Fruit fly (Drosophila melanogaster): ENCODE measurements around the gene Tbc1d8-9.

The Tbc1d8-9 gene

DNA sequence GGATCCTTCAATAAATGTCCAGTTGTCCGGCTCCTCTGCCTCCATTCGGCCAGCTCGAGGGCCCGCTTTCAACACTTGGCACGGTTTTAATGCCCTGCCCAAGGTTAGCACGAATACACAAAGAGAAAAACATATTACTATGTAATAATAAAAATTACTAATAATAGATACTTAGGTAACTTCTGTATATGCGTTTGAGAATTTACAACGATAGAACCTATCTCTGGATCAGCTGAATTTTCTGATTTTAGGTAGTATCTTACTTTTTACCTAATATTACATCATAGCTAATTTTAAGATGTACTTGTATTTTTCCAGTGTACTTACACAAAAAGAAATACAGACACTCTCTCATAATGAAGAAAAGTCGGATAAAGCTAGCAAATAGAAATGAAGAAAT, 42.2 kb upstream of the Tbc1d8-9 start:
- TF ChIP-seq nerfin-1 (tag; optimal IDR thresholded peaks at IDR 0.05): no peak
- TF ChIP-seq wor (GFP tag; IDR thresholded peaks at IDR 0.05): no peak
- peak in 1 of 2 experiments; percentile 54 for TF ChIP-seq Hr51 (GFP tag; optimal IDR thresholded peaks at IDR 0.05)
- peak; percentile 22; the same call in 1 of the 2 replicates for TF ChIP-seq CG31441 (GFP tag; IDR thresholded peaks at IDR 0.05)
- no peak for TF ChIP-seq CG18619 (GFP tag; optimal IDR thresholded peaks at IDR 0.05)
- peak; percentile 31 for TF ChIP-seq CG15269 (tag; optimal IDR thresholded peaks at IDR 0.05)
- no peak for TF ChIP-seq her (GFP tag; optimal IDR thresholded peaks at IDR 0.05)
- TF ChIP-seq CG18599 (GFP tag; optimal IDR thresholded peaks at IDR 0.05): peak; percentile 5
- peak; percentile 22 for TF ChIP-seq Ssrp (tag; optimal IDR thresholded peaks at IDR 0.05)
- TF ChIP-seq Sry-δ (GFP tag; optimal IDR thresholded peaks at IDR 0.05): no peak
- no peak for TF ChIP-seq Rx (GFP tag; IDR thresholded peaks at IDR 0.05)
- no peak for TF ChIP-seq CG8924 (tag; optimal IDR thresholded peaks at IDR 0.05)
- TF ChIP-seq CoRest (tag; optimal IDR thresholded peaks at IDR 0.05): peak; percentile 24
- no peak for TF ChIP-seq NK7.1 (GFP tag; optimal IDR thresholded peaks at IDR 0.05)
- TF ChIP-seq MTF-1 (GFP tag; optimal IDR thresholded peaks at IDR 0.05; ENCODE audit: borderline replicate concordance): no peak
- TF ChIP-seq bsh (GFP tag; optimal IDR thresholded peaks at IDR 0.05): peak in 1 of 2 experiments; percentile 40
- TF ChIP-seq fu2 (GFP tag; optimal IDR thresholded peaks at IDR 0.05): no peak
- TF ChIP-seq CG2678 (tag; optimal IDR thresholded peaks at IDR 0.05): peak; percentile 56
- TF ChIP-seq HLH3B (GFP tag; IDR thresholded peaks at IDR 0.05): 0 out of 2 replicates have a peak, but pooled peaks have one; percentile 20
- TF ChIP-seq Sox102F (GFP tag; optimal IDR thresholded peaks at IDR 0.05): peak; percentile 44
- peak; percentile 31 for TF ChIP-seq CG13424 (tag; optimal IDR thresholded peaks at IDR 0.05)
- TF ChIP-seq CG9727 (GFP tag; optimal IDR thresholded peaks at IDR 0.05): peak; percentile 1
- TF ChIP-seq nmo (GFP tag; optimal IDR thresholded peaks at IDR 0.05): peak; percentile 37
- peak; percentile 58 for TF ChIP-seq CG11504 (tag; optimal IDR thresholded peaks at IDR 0.05)
- TF ChIP-seq D19A (tag; optimal IDR thresholded peaks at IDR 0.05): peak; percentile 16
- peak; percentile 23 for TF ChIP-seq fd96Cb (tag; optimal IDR thresholded peaks at IDR 0.05)
- no peak for TF ChIP-seq CG12219 (GFP tag; optimal IDR thresholded peaks at IDR 0.05)
- peak; percentile 15 for TF ChIP-seq CG17359 (tag; optimal IDR thresholded peaks at IDR 0.05)
- TF ChIP-seq Lhr (GFP tag; optimal IDR thresholded peaks at IDR 0.05): no peak
- TF ChIP-seq unpg (GFP tag; optimal IDR thresholded peaks at IDR 0.05): peak; percentile 54
- TF ChIP-seq Gug (GFP tag; IDR thresholded peaks at IDR 0.05): no peak
- TF ChIP-seq CG7839 (tag; optimal IDR thresholded peaks at IDR 0.05): peak; percentile 52
- TF ChIP-seq Ada2b (GFP tag; IDR thresholded peaks at IDR 0.05): 0 out of 2 replicates have a peak, but pooled peaks have one; percentile 19
- 0 out of 3 replicates have a peak, but pooled peaks have one; percentile 13 for TF ChIP-seq dysf (GFP tag; IDR thresholded peaks at IDR 0.05)
- peak; percentile 49 for TF ChIP-seq Oli (tag; optimal IDR thresholded peaks at IDR 0.05)
- peak; percentile 39 for TF ChIP-seq CG2712 (tag; optimal IDR thresholded peaks at IDR 0.05)
- TF ChIP-seq Abd-B (GFP tag; optimal IDR thresholded peaks at IDR 0.05): peak; percentile 12
- no peak for TF ChIP-seq so (GFP tag; IDR thresholded peaks at IDR 0.05)
- no peak for TF ChIP-seq Nf-YB (GFP tag; optimal IDR thresholded peaks at IDR 0.05)
- TF ChIP-seq Pdp1 (GFP tag; optimal IDR thresholded peaks at IDR 0.05): peak in 1 of 2 experiments; percentile 15
- no peak for TF ChIP-seq pum (GFP tag; optimal IDR thresholded peaks at IDR 0.05)
- peak; percentile 25 for TF ChIP-seq Blimp-1 (GFP tag; optimal IDR thresholded peaks at IDR 0.05)
- no peak for TF ChIP-seq CG3163 (GFP tag; optimal IDR thresholded peaks at IDR 0.05)
- TF ChIP-seq CG18262 (tag; optimal IDR thresholded peaks at IDR 0.05): peak; percentile 11
- peak; percentile 53 for TF ChIP-seq dmrt99B (tag; optimal IDR thresholded peaks at IDR 0.05)
- TF ChIP-seq grau (tag; optimal IDR thresholded peaks at IDR 0.05): peak; percentile 43
- no peak for TF ChIP-seq CG4282 (GFP tag; optimal IDR thresholded peaks at IDR 0.05)
- peak; percentile 21 for TF ChIP-seq Meics (GFP tag; optimal IDR thresholded peaks at IDR 0.05)
- TF ChIP-seq CG10274 (GFP tag; optimal IDR thresholded peaks at IDR 0.05): no peak
